Worm (Caenorhabditis elegans) whole organism, L3 larva: ENCODE data around the gene F57B9.1.

Source experiments
- R02D3.7 ChIP-seq: fragments of 150-350 bp; optimal IDR thresholded peaks from 2 replicates; lab custom pipeline; 2014; ENCODE audit warnings: missing biosample characterization, missing genetic modification characterization
- ZK546.5 ChIP-seq: sonication (generic microtip); optimal IDR thresholded peaks from 2 replicates; lab custom pipeline; 2017; ENCODE audit warnings: missing biosample characterization, missing genetic modification characterization
- ama-1 ChIP-seq: fragments of 150-350 bp; optimal IDR thresholded peaks from 2 replicates; lab custom pipeline; 2018
- ceh-16 ChIP-seq: sonication (generic microtip); optimal IDR thresholded peaks from 2 replicates; lab custom pipeline; 2017; ENCODE audit warnings: missing biosample characterization, missing genetic modification characterization
- ceh-82 ChIP-seq: fragments of 150-350 bp; optimal IDR thresholded peaks from 2 replicates; lab custom pipeline; 2014; ENCODE audit warnings: missing biosample characterization, missing genetic modification characterization
- daf-12 ChIP-seq: fragments of 150-350 bp; optimal IDR thresholded peaks from 2 replicates; lab custom pipeline; 2014; ENCODE audit warnings: missing biosample characterization, missing genetic modification reagents, missing genetic modification characterization
- egl-27 ChIP-seq: sonication (generic microtip); optimal IDR thresholded peaks from 4 replicates; lab custom pipeline; 2017; ENCODE audit warnings: missing biosample characterization, missing genetic modification reagents, missing genetic modification characterization
- egl-5 ChIP-seq: fragments of 150-350 bp; optimal IDR thresholded peaks from 2 replicates; lab custom pipeline; 2017; ENCODE audit warnings: missing biosample characterization, missing genetic modification reagents, missing genetic modification characterization, inconsistent platforms
- elt-1 ChIP-seq: fragments of 150-350 bp; optimal IDR thresholded peaks from 2 replicates; lab custom pipeline; 2014; ENCODE audit warnings: missing biosample characterization, missing genetic modification characterization
- elt-2 ChIP-seq: sonication (generic microtip); optimal IDR thresholded peaks from 2 replicates; lab custom pipeline; 2016; ENCODE audit warnings: missing genetic modification reagents, mild to moderate bottlenecking, missing genetic modification characterization, missing compliant biosample characterization
- eor-1 ChIP-seq, 2 experiments: fragments of 150-350 bp; optimal IDR thresholded peaks; 2 replicates each; lab custom pipeline; 2014 to 2018; ENCODE audit warnings: missing biosample characterization in 2 of 2, missing genetic modification characterization in 2 of 2
- fkh-10 ChIP-seq: sonication (generic microtip); optimal IDR thresholded peaks from 2 replicates; lab custom pipeline; 2017; ENCODE audit warnings: missing biosample characterization, missing genetic modification reagents, missing genetic modification characterization
- fkh-2 ChIP-seq: fragments of 150-350 bp; optimal IDR thresholded peaks from 2 replicates; lab custom pipeline; 2014; ENCODE audit warnings: missing biosample characterization, missing genetic modification reagents, missing genetic modification characterization
- hmg-11 ChIP-seq: sonication (generic microtip); optimal IDR thresholded peaks from 2 replicates; lab custom pipeline; 2016; ENCODE audit warnings: missing genetic modification characterization, missing compliant biosample characterization
- jun-1 ChIP-seq: fragments of 150-350 bp; optimal IDR thresholded peaks from 2 replicates; lab custom pipeline; 2014; ENCODE audit warnings: missing biosample characterization, missing genetic modification reagents, missing genetic modification characterization
- lin-15B ChIP-seq: fragments of 150-350 bp; optimal IDR thresholded peaks from 2 replicates; lab custom pipeline; 2014; ENCODE audit warnings: missing biosample characterization, missing genetic modification characterization
- lin-39 ChIP-seq: fragments of 150-350 bp; optimal IDR thresholded peaks from 2 replicates; lab custom pipeline; 2018; ENCODE audit warnings: missing biosample characterization, missing genetic modification reagents, missing genetic modification characterization
- lsy-12 ChIP-seq: sonication (generic microtip); optimal IDR thresholded peaks from 2 replicates; lab custom pipeline; 2016; ENCODE audit warnings: mild to moderate bottlenecking, missing genetic modification characterization, missing compliant biosample characterization
- mdl-1 ChIP-seq: fragments of 150-350 bp; optimal IDR thresholded peaks from 2 replicates; lab custom pipeline; 2014; ENCODE audit warnings: missing biosample characterization, missing genetic modification characterization
- mml-1 ChIP-seq: fragments of 150-350 bp; sonication (generic microtip); optimal IDR thresholded peaks from 3 replicates; lab custom pipeline; 2014; ENCODE audit warnings: missing biosample characterization, missing genetic modification characterization
- nhr-12 ChIP-seq: fragments of 150-350 bp; optimal IDR thresholded peaks from 2 replicates; lab custom pipeline; 2014; ENCODE audit warnings: missing biosample characterization, missing genetic modification characterization
- nhr-23 ChIP-seq: fragments of 150-350 bp; optimal IDR thresholded peaks from 2 replicates; lab custom pipeline; 2014; ENCODE audit warnings: missing biosample characterization, missing genetic modification reagents, missing genetic modification characterization
- nhr-237 ChIP-seq: fragments of 150-350 bp; optimal IDR thresholded peaks from 2 replicates; lab custom pipeline; 2014; ENCODE audit warnings: missing biosample characterization, missing genetic modification characterization
- nhr-25 ChIP-seq: sonication (generic microtip); optimal IDR thresholded peaks from 2 replicates; lab custom pipeline; 2017; ENCODE audit warnings: missing biosample characterization, missing genetic modification characterization
- nhr-28 ChIP-seq: fragments of 150-350 bp; optimal IDR thresholded peaks from 2 replicates; lab custom pipeline; 2014; ENCODE audit warnings: missing biosample characterization, missing genetic modification characterization
- nhr-77 ChIP-seq: fragments of 150-350 bp; optimal IDR thresholded peaks from 2 replicates; lab custom pipeline; 2014; ENCODE audit warnings: missing biosample characterization, missing genetic modification characterization
- pha-4 ChIP-seq: fragments of 150-350 bp; optimal IDR thresholded peaks from 2 replicates; lab custom pipeline; 2014; ENCODE audit warnings: missing biosample characterization, missing genetic modification reagents, missing genetic modification characterization
- pqm-1 ChIP-seq: fragments of 150-350 bp; optimal IDR thresholded peaks from 2 replicates; lab custom pipeline; 2017; ENCODE audit warnings: missing biosample characterization, missing genetic modification characterization, inconsistent platforms
- sea-2 ChIP-seq: fragments of 150-350 bp; sonication (generic microtip); optimal IDR thresholded peaks from 4 replicates; lab custom pipeline; 2014; ENCODE audit warnings: missing biosample characterization, missing genetic modification reagents, missing genetic modification characterization
- skn-1 ChIP-seq: fragments of 150-350 bp; optimal IDR thresholded peaks from 2 replicates; lab custom pipeline; 2014; ENCODE audit warnings: missing biosample characterization, missing genetic modification characterization
- snpc-4 ChIP-seq: fragments of 150-350 bp; optimal IDR thresholded peaks from 2 replicates; lab custom pipeline; 2014; ENCODE audit warnings: missing biosample characterization, missing genetic modification characterization
- unc-39 ChIP-seq: sonication (generic microtip); optimal IDR thresholded peaks from 4 replicates; lab custom pipeline; 2017; ENCODE audit warnings: missing biosample characterization, missing genetic modification characterization
- unc-62 ChIP-seq: fragments of 150-350 bp; sonication (generic microtip); optimal IDR thresholded peaks from 4 replicates; lab custom pipeline; 2014; ENCODE audit warnings: missing biosample characterization, missing genetic modification reagents, missing genetic modification characterization
- zag-1 ChIP-seq: fragments of 150-350 bp; optimal IDR thresholded peaks from 2 replicates; lab custom pipeline; 2014; ENCODE audit warnings: missing biosample characterization, missing genetic modification characterization
- ztf-11 ChIP-seq: fragments of 150-350 bp; optimal IDR thresholded peaks from 2 replicates; lab custom pipeline; 2014; ENCODE audit warnings: missing biosample characterization, missing genetic modification characterization

Gene F57B9.1

ce11 chrIII:6992496-6992895 lies 30.6 kb downstream of the F57B9.1 start:
- TF ChIP-seq pha-4 (tag; lab: Kevin White, UChicago) (peak; percentile 37), elt-2 (tag; lab: Kevin White, UChicago) (peak; percentile 15), pqm-1 (tag; lab: Kevin White, UChicago) (peak; percentile 22), lin-15B (tag; lab: Kevin White, UChicago) (no peak), ztf-11 (tag; lab: Kevin White, UChicago) (no peak)
- TF ChIP-seq, all 47 proteins: peak for 3

DNA sequence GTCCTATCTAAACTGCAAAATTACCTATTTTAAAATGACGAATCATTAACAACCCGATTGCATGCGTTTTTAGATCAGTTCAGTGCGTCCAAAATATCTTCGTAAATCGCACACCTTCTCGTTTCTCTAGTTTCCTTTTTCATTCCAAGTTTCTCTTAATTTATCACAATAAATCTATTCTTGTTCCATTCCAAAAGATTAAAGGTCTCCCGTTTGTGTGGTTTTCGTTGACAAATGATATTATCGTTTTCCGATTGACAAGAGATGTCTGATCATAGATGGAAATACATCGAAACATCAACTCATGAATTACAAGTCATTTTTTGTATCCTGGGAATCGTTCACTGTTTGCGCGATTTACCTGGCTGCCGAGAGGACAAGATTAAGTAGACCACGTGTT lies 31.3 kb downstream of the F57B9.1 start:
- TF ChIP-seq unc-62 (GFP tag; lab: Kevin White, UChicago), result no peak
- peak; percentile 26 for TF ChIP-seq nhr-23

DNA sequence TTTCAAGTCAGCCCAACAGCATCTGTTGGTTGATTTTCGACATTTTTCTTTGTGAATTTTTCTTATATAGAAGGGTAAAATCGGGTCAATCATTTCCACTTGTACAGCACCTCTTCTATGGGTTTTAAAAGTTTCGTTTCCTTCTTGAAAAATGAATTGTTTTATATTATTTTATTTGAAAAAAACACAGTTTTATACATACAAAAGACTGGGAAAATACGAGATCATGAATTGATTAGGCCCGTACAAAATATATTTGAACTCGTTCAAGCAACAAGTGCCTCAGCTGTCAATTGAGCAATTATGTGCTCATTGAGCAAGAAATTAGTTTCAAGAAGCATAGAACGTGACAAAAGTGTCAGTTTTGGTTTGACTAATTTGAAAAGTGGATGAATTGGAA lies 40.3 kb downstream of the F57B9.1 start:
- TF ChIP-seq ceh-82 (tag; lab: Kevin White, UChicago) (no peak), mdl-1 (tag; lab: Kevin White, UChicago) (no peak), snpc-4 (tag; lab: Kevin White, UChicago) (no peak), eor-1 (tag; optimal IDR thresholded peaks at IDR 0.05; lab: Kevin White, UChicago) (no peak), unc-39 (no peak), jun-1 (tag; lab: Kevin White, UChicago) (no peak), sea-2 (GFP tag; lab: Kevin White, UChicago) (no peak), ceh-16 (no peak), R02D3.7 (tag; lab: Kevin White, UChicago) (no peak), nhr-12 (tag; lab: Kevin White, UChicago) (no peak), lin-39 (no peak), daf-12 (tag; lab: Kevin White, UChicago) (no peak), egl-5 (no peak), zag-1 (no peak), egl-27 (no peak), ztf-11 (tag; lab: Kevin White, UChicago) (no peak), elt-1 (tag; lab: Kevin White, UChicago) (no peak), mml-1 (tag; lab: Kevin White, UChicago) (no peak)

- TF ChIP-seq nhr-237 (tag; lab: Kevin White, UChicago) (no peak), ZK546.5 (tag; lab: Kevin White, UChicago) (no peak), fkh-2 (tag; lab: Kevin White, UChicago) (no peak), daf-12 (tag; lab: Kevin White, UChicago) (no peak), nhr-25 (tag; lab: Kevin White, UChicago) (peak; percentile 16), lin-39 (no peak), nhr-12 (tag; lab: Kevin White, UChicago) (no peak)
Observed at ce11 chrIII:7005350-7005749, 43.5 kb downstream of the F57B9.1 start, which contains the start of gene C06E8.5. TSS of gene C06E8.5 (minus strand) at chrIII:7005450.

ce11 chrIII:7008836-7009235 lies 46.9 kb downstream of the F57B9.1 start, which contains the start of gene lgc-38:
TSS of gene lgc-38 (plus strand) at chrIII:7009136.
- TF ChIP-seq elt-1 (tag; lab: Kevin White, UChicago) (no peak), daf-12 (tag; lab: Kevin White, UChicago) (no peak), nhr-12 (tag; lab: Kevin White, UChicago) (no peak), pha-4 (tag; lab: Kevin White, UChicago) (no peak), unc-62 (GFP tag; lab: Kevin White, UChicago) (no peak), nhr-77 (tag; lab: Kevin White, UChicago) (no peak), skn-1 (tag; lab: Kevin White, UChicago) (no peak), mml-1 (tag; lab: Kevin White, UChicago) (no peak), hmg-11 (tag; lab: Kevin White, UChicago) (no peak), snpc-4 (tag; lab: Kevin White, UChicago) (no peak), lsy-12 (tag; lab: Kevin White, UChicago) (no peak), ZK546.5 (tag; lab: Kevin White, UChicago) (no peak), unc-39 (no peak), ceh-16 (no peak), ama-1 (lab: Kevin White, UChicago) (no peak), nhr-28 (tag; lab: Kevin White, UChicago) (no peak), lin-15B (tag; lab: Kevin White, UChicago) (no peak), ztf-11 (tag; lab: Kevin White, UChicago) (no peak), fkh-2 (tag; lab: Kevin White, UChicago) (no peak), fkh-10 (GFP tag; lab: Kevin White, UChicago) (no peak)
